Fruit fly (Drosophila melanogaster) whole organism, embryonic: ENCODE results near the gene SsRbeta.
A peak's percentile ranks its signal among the peaks of the same experiment; 100 is the strongest.

Source experiments
- B-H2 ChIP-seq: fragments of 200-800 bp; sonication (Bioruptor generic); optimal IDR thresholded peaks from 2 replicates; lab custom pipeline; 2018; ENCODE audit warnings: missing biosample characterization, mild to moderate bottlenecking, missing genetic modification characterization
- CG11093 ChIP-seq: fragments of 200-800 bp; sonication (Bioruptor generic); IDR thresholded peaks from 3 replicates; pipeline ENCODE4 v1.3.6; 2022; ENCODE audit warnings: missing biosample characterization, missing genetic modification characterization
- CG12071 ChIP-seq: fragments of 200-800 bp; sonication (Bioruptor generic); optimal IDR thresholded peaks from 3 replicates; lab custom pipeline; 2018; ENCODE audit warnings: missing biosample characterization, mild to moderate bottlenecking, missing genetic modification characterization
- CG13296 ChIP-seq: fragments of 200-800 bp; sonication (Bioruptor generic); optimal IDR thresholded peaks from 3 replicates; lab custom pipeline; 2018; ENCODE audit warnings: missing biosample characterization, mild to moderate bottlenecking, missing genetic modification characterization
- CG14014 ChIP-seq: fragments of 200-800 bp; sonication (Bioruptor generic); IDR thresholded peaks from 2 replicates; pipeline ENCODE4 v1.3.6; 2022; ENCODE audit warnings: missing biosample characterization, missing genetic modification characterization
- CG14860 ChIP-seq: fragments of 200-800 bp; sonication (Bioruptor generic); IDR thresholded peaks from 3 replicates; pipeline ENCODE4 v1.3.6; 2022; ENCODE audit warnings: missing biosample characterization, missing genetic modification characterization; ENCODE audit not compliant: partially characterized antibody
- CG17328 ChIP-seq: fragments of 200-800 bp; sonication (Bioruptor generic); IDR thresholded peaks from 2 replicates; pipeline ENCODE4 v1.3.6; 2022; ENCODE audit warnings: missing biosample characterization, missing genetic modification characterization
- CG17385 ChIP-seq: fragments of 200-800 bp; sonication (Bioruptor generic); optimal IDR thresholded peaks from 3 replicates; lab custom pipeline; 2018; ENCODE audit warnings: missing biosample characterization, mild to moderate bottlenecking, missing genetic modification characterization
- CG3163 ChIP-seq: fragments of 200-800 bp; sonication (Bioruptor generic); optimal IDR thresholded peaks from 3 replicates; lab custom pipeline; 2016; ENCODE audit warnings: missing biosample characterization, missing genetic modification characterization
- CG3281 ChIP-seq: fragments of 200-800 bp; sonication (Bioruptor generic); optimal IDR thresholded peaks from 3 replicates; lab custom pipeline; 2017; ENCODE audit warnings: missing biosample characterization, mild to moderate bottlenecking, missing genetic modification characterization
- CG4707 ChIP-seq: fragments of 200-800 bp; sonication (Bioruptor generic); optimal IDR thresholded peaks from 2 replicates; lab custom pipeline; 2018; ENCODE audit warnings: missing biosample characterization, mild to moderate bottlenecking, missing genetic modification characterization, moderate library complexity
- CG9437 ChIP-seq: fragments of 200-800 bp; sonication (Bioruptor generic); optimal IDR thresholded peaks from 2 replicates; lab custom pipeline; 2018; ENCODE audit warnings: missing biosample characterization, mild to moderate bottlenecking, missing genetic modification characterization
- CTCF ChIP-seq: fragments of 200-800 bp; sonication (Bioruptor generic); optimal IDR thresholded peaks from 2 replicates; lab custom pipeline; 2017; ENCODE audit warnings: missing biosample characterization, mild to moderate bottlenecking, missing genetic modification characterization, moderate library complexity
- CkIIα-i1 ChIP-seq: fragments of 200-800 bp; sonication (Bioruptor generic); IDR thresholded peaks from 2 replicates; pipeline ENCODE4 v1.3.6; 2022; ENCODE audit warnings: missing biosample characterization, missing genetic modification characterization
- D19B ChIP-seq: fragments of 200-800 bp; sonication (Bioruptor generic); optimal IDR thresholded peaks from 2 replicates; lab custom pipeline; 2017; ENCODE audit warnings: missing biosample characterization, mild to moderate bottlenecking, missing genetic modification characterization
- Deaf1 ChIP-seq: fragments of 200-800 bp; optimal IDR thresholded peaks from 3 replicates; lab custom pipeline; 2019; ENCODE audit warnings: missing biosample characterization, mild to moderate bottlenecking, missing genetic modification characterization, moderate library complexity
- Dll ChIP-seq: fragments of 200-800 bp; sonication (Bioruptor generic); IDR thresholded peaks from 4 replicates; pipeline ENCODE4 v1.3.6; 2022; ENCODE audit warnings: missing biosample characterization, missing genetic modification characterization; ENCODE audit not compliant: partially characterized antibody
- MTF-1 ChIP-seq: fragments of 200-800 bp; sonication (Bioruptor generic); optimal IDR thresholded peaks from 2 replicates; lab custom pipeline; 2018; ENCODE audit warnings: missing biosample characterization, mild to moderate bottlenecking, missing genetic modification characterization, borderline replicate concordance
- bab2 ChIP-seq: fragments of 200-800 bp; sonication (Bioruptor generic); optimal IDR thresholded peaks from 2 replicates; lab custom pipeline; 2016; ENCODE audit warnings: missing biosample characterization, missing genetic modification characterization
- cato ChIP-seq: fragments of 200-800 bp; sonication (Bioruptor generic); optimal IDR thresholded peaks from 2 replicates; lab custom pipeline; 2016; ENCODE audit warnings: missing biosample characterization, missing genetic modification characterization, borderline replicate concordance
- exex ChIP-seq: fragments of 200-800 bp; sonication (Bioruptor generic); optimal IDR thresholded peaks from 4 replicates; lab custom pipeline; 2018; ENCODE audit warnings: missing biosample characterization, mild to moderate bottlenecking, missing genetic modification characterization, moderate library complexity
- gro ChIP-seq: fragments of 200-800 bp; sonication (Bioruptor generic); optimal IDR thresholded peaks from 2 replicates; lab custom pipeline; 2016; ENCODE audit warnings: missing biosample characterization, missing genetic modification characterization
- ken ChIP-seq: fragments of 200-800 bp; sonication (Bioruptor generic); IDR thresholded peaks from 3 replicates; pipeline ENCODE4 v1.3.6; 2022; ENCODE audit warnings: missing biosample characterization, missing genetic modification characterization
- lilli ChIP-seq: fragments of 200-800 bp; sonication (Bioruptor generic); optimal IDR thresholded peaks from 3 replicates; lab custom pipeline; 2016; ENCODE audit warnings: missing biosample characterization, missing genetic modification characterization
- lola ChIP-seq, 3 experiments: fragments of >200 bp in 2 of 3; fragments of 200-800 bp in 1 of 3; sonication (Bioruptor generic) in 1 of 3; optimal IDR thresholded peaks; 2 replicates each; lab custom pipeline; 2017 to 2019; ENCODE audit warnings: missing biosample characterization in 3 of 3, missing genetic modification characterization in 3 of 3, mild to moderate bottlenecking in 1 of 3, moderate library complexity in 1 of 3
- mirr ChIP-seq: fragments of 200-800 bp; sonication (Bioruptor generic); optimal IDR thresholded peaks from 3 replicates; lab custom pipeline; 2018; ENCODE audit warnings: missing biosample characterization, mild to moderate bottlenecking, missing genetic modification characterization
- mld ChIP-seq: fragments of 200-800 bp; sonication (Bioruptor generic); IDR thresholded peaks from 3 replicates; pipeline ENCODE4 v1.3.6; 2022; ENCODE audit warnings: missing biosample characterization, missing genetic modification characterization; ENCODE audit not compliant: partially characterized antibody
- nau ChIP-seq: fragments of 200-800 bp; sonication (Bioruptor generic); optimal IDR thresholded peaks from 3 replicates; lab custom pipeline; 2017; ENCODE audit warnings: missing biosample characterization, mild to moderate bottlenecking, missing genetic modification characterization, missing genetic modification reagents
- pfk ChIP-seq: fragments of 200-800 bp; sonication (Bioruptor generic); optimal IDR thresholded peaks from 2 replicates; lab custom pipeline; 2018; ENCODE audit warnings: missing biosample characterization, mild to moderate bottlenecking, missing genetic modification characterization, moderate library complexity
- rib ChIP-seq: fragments of 200-800 bp; sonication (Bioruptor generic); IDR thresholded peaks from 2 replicates; pipeline ENCODE4 v1.3.6; 2022; ENCODE audit warnings: missing biosample characterization, missing genetic modification characterization
- run ChIP-seq: fragments of 200-800 bp; sonication (Bioruptor generic); optimal IDR thresholded peaks from 3 replicates; lab custom pipeline; 2018; ENCODE audit warnings: missing biosample characterization, mild to moderate bottlenecking, missing genetic modification characterization
- scrt ChIP-seq: fragments of 200-800 bp; sonication (Bioruptor generic); optimal IDR thresholded peaks from 2 replicates; lab custom pipeline; 2018; ENCODE audit warnings: missing biosample characterization, mild to moderate bottlenecking, missing genetic modification characterization, moderate library complexity
- sd ChIP-seq: fragments of 200-800 bp; sonication (Bioruptor generic); optimal IDR thresholded peaks from 3 replicates; lab custom pipeline; 2018; ENCODE audit warnings: missing biosample characterization, mild to moderate bottlenecking, missing genetic modification characterization, moderate library complexity
- sens ChIP-seq: fragments of 200-800 bp; sonication (Bioruptor generic); peaks from one replicate; lab custom pipeline; 2016; ENCODE audit warnings: missing biosample characterization, missing genetic modification characterization
- sima ChIP-seq: fragments of 200-800 bp; sonication (Bioruptor generic); optimal IDR thresholded peaks from 2 replicates; lab custom pipeline; 2016; ENCODE audit warnings: missing biosample characterization, missing genetic modification characterization
- so ChIP-seq: fragments of 200-800 bp; sonication (Bioruptor generic); IDR thresholded peaks from 3 replicates; pipeline ENCODE4 v1.3.6; 2022; ENCODE audit warnings: missing biosample characterization, missing genetic modification characterization
- unc-4 ChIP-seq: fragments of 200-800 bp; sonication (Bioruptor generic); IDR thresholded peaks from 2 replicates; pipeline ENCODE4 v1.3.6; 2022; ENCODE audit warnings: missing biosample characterization, missing genetic modification characterization; ENCODE audit not compliant: partially characterized antibody
- vnd ChIP-seq: fragments of 200-800 bp; sonication (Bioruptor generic); IDR thresholded peaks from 3 replicates; pipeline ENCODE4 v1.3.6; 2022; ENCODE audit warnings: missing biosample characterization, missing genetic modification characterization; ENCODE audit not compliant: partially characterized antibody
- vvl ChIP-seq: fragments of 200-800 bp; sonication (Bioruptor generic); IDR thresholded peaks from 2 replicates; pipeline ENCODE4 v1.3.6; 2022; ENCODE audit warnings: missing biosample characterization, missing genetic modification characterization

SsRbeta gene

DNA sequence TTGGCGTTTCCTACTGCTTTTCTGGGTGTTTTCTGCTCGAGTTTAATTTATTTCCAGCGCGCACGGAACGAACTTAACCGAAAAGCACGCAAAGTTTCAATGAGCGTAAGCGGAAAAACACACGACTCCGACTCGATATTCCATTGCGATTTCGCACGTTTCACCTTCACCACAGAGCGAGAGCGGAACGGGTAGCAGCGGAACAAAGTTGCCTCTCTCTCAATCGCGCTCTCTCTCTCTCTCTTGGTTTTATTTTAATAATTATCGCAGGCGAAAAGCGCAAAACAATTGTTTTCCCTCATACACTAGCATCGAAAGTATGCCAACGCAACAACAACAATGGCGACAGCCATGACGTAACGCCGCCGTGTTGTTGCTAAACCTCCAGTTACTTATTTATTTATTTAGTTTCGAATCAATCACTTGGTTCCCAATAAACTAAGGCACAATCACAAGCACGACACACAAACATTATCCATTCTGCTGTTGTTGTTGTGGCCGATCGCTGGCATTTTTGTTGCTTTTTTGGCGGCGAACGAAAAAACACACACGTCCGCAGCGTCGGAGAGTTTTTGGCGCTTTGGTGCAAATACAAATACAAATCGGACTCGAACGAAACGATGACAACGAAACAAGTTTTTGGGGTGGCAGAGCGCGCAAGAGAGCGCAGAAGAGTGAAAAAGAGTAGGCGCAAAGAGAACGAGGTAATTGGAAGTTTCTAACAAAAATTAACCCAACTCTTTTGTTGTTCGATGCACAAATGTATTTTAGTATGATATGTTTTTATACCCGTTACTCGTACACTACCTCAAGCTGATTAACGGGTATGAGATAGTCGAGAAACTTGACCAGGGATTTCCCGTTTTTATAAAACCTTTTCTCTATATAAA is 35.0 kb downstream of the SsRbeta start, which contains the start of gene CG5151 (continued):
- TF ChIP-seq pfk (GFP tag; lab: Kevin White, UChicago) = peak; percentile 93
- peak; percentile 56 for TF ChIP-seq sens
- no peak for TF ChIP-seq bab2
- TF ChIP-seq nau (GFP tag; lab: Kevin White, UChicago) = peak; percentile 36
- TF ChIP-seq B-H2 (GFP tag; lab: Kevin White, UChicago) = peak; percentile 14
- peak; percentile 59 for TF ChIP-seq Deaf1 (tag; lab: Kevin White, UChicago)
- no peak for TF ChIP-seq CG17328
- peak; percentile 76 for TF ChIP-seq sd (tag; lab: Kevin White, UChicago)
- TF ChIP-seq CG13296 (GFP tag; lab: Kevin White, UChicago) = peak; percentile 22
- peak; percentile 58; the same call in 2 of the 4 replicates for TF ChIP-seq Dll (GFP tag; lab: Robert Waterston, UW)
- peak; percentile 84; the same call in 2 of the 3 replicates for TF ChIP-seq mld
- no peak for TF ChIP-seq ken (GFP tag; lab: Robert Waterston, UW)
- TF ChIP-seq CG3281 = peak; percentile 36
- TF ChIP-seq exex (tag; lab: Kevin White, UChicago) = peak; percentile 20
- no peak; the same call in 2 of the 3 replicates for TF ChIP-seq so (GFP tag; lab: Robert Waterston, UW)
- TF ChIP-seq CG17385 (GFP tag; lab: Kevin White, UChicago) = peak; percentile 13
- peak; percentile 61 for TF ChIP-seq rib (GFP tag; lab: Robert Waterston, UW)
- peak; percentile 38 for TF ChIP-seq MTF-1 (GFP tag; lab: Kevin White, UChicago)
- TF ChIP-seq CkIIα-i1 (GFP tag; lab: Robert Waterston, UW) = no peak
- peak; percentile 44 for TF ChIP-seq CG9437 (GFP tag; lab: Kevin White, UChicago)
- TF ChIP-seq cato (GFP tag; lab: Kevin White, UChicago) = no peak
- TF ChIP-seq D19B (GFP tag; lab: Kevin White, UChicago) = peak; percentile 63
- TF ChIP-seq CG11093 (GFP tag; lab: Robert Waterston, UW) = no peak
- peak; percentile 10 for TF ChIP-seq gro (GFP tag; lab: Kevin White, UChicago)
- TF ChIP-seq CG14014 (GFP tag; lab: Robert Waterston, UW) = 0 out of 2 replicates have a peak, but pooled peaks have one; percentile 3
- TF ChIP-seq lola (GFP tag; optimal IDR thresholded peaks at IDR 0.05; lab: Kevin White, UChicago) = no peak
- TF ChIP-seq scrt (GFP tag; lab: Kevin White, UChicago) = peak; percentile 18
- TF ChIP-seq lilli (GFP tag; lab: Kevin White, UChicago) = no peak
- TF ChIP-seq CG3163 (GFP tag; lab: Kevin White, UChicago) = peak; percentile 98
- TF ChIP-seq CG4707 = peak; percentile 45
- TF ChIP-seq sima (GFP tag; lab: Kevin White, UChicago) = no peak
- TF ChIP-seq mirr (GFP tag; lab: Kevin White, UChicago) = peak; percentile 38
- peak; percentile 41 for TF ChIP-seq vvl (GFP tag; lab: Robert Waterston, UW)
- peak; percentile 30 for TF ChIP-seq CG12071 (GFP tag; lab: Kevin White, UChicago)
- TF ChIP-seq run (tag; lab: Kevin White, UChicago) = peak; percentile 49
- peak; percentile 89 for TF ChIP-seq CTCF (GFP tag; lab: Kevin White, UChicago)
- TF ChIP-seq unc-4 (GFP tag; lab: Robert Waterston, UW) = peak; percentile 23
- peak; percentile 91 for TF ChIP-seq CG14860 (GFP tag; lab: Robert Waterston, UW)
- peak; percentile 75 for TF ChIP-seq vnd (GFP tag; lab: Robert Waterston, UW)
- TF ChIP-seq, all 482 proteins: peak for 119
